Fruit fly (Drosophila melanogaster): ENCODE data around the gene Irbp18.

The Irbp18 gene

dm6 chr3L:11084557-11085231 is 13.3 kb downstream of the Irbp18 start:
- TF ChIP-seq pan (optimal IDR thresholded peaks at IDR 0.05) (no peak), CG8478 (optimal IDR thresholded peaks at IDR 0.05) (no peak), psq (optimal IDR thresholded peaks at IDR 0.05) (no peak), Dll (optimal IDR thresholded peaks at IDR 0.05) (no peak), usp (GFP tag; optimal IDR thresholded peaks at IDR 0.05) (no peak)

- TF ChIP-seq pan (optimal IDR thresholded peaks at IDR 0.05) (no peak), psq (optimal IDR thresholded peaks at IDR 0.05) (no peak), CG8478 (optimal IDR thresholded peaks at IDR 0.05) (no peak), Dll (optimal IDR thresholded peaks at IDR 0.05) (no peak), EcR (GFP tag; optimal IDR thresholded peaks at IDR 0.05) (no peak), usp (GFP tag; optimal IDR thresholded peaks at IDR 0.05) (no peak)
These were observed 14.4 kb downstream of the Irbp18 start for dm6 chr3L:11083605-11084004.

- no peak for TF ChIP-seq psq (optimal IDR thresholded peaks at IDR 0.05)
- TF ChIP-seq pan (optimal IDR thresholded peaks at IDR 0.05), result no peak
- TF ChIP-seq Dll (optimal IDR thresholded peaks at IDR 0.05), result no peak
- TF ChIP-seq usp (GFP tag; optimal IDR thresholded peaks at IDR 0.05), result no peak
- no peak for TF ChIP-seq EcR (GFP tag; optimal IDR thresholded peaks at IDR 0.05)
- no peak for TF ChIP-seq CG8478 (optimal IDR thresholded peaks at IDR 0.05)
These were observed 23.7 kb downstream of the Irbp18 start, which contains the start of the genes Pfdn2 and Noc1 for dm6 chr3L:11074043-11074853. Gene Pfdn2, minus strand, starts transcription at chr3L:11074388. Gene Noc1, plus strand, starts transcription at chr3L:11074769.

DNA sequence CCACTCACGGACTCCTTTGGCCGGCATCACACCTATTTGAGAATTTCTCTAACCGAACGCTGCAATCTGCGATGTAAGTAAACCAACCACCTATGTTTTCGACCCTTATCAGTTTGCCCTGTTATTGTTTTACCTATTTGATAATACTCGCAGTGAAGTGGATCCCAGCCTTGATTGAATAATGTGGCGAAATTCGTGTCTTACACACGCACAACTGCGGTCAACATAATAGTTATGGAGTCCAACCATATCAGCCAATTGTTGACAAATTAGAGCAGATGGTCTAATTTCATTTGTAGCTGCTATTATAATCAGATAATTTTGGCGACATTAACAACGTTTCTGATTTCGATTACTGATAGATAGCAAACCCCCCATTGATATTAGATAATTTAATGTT is 26.9 kb downstream of the Irbp18 start:
- TF ChIP-seq Dll (optimal IDR thresholded peaks at IDR 0.05), result no peak
- no peak for TF ChIP-seq CG8478 (optimal IDR thresholded peaks at IDR 0.05)
- TF ChIP-seq psq (optimal IDR thresholded peaks at IDR 0.05), result no peak
- no peak for TF ChIP-seq pan (optimal IDR thresholded peaks at IDR 0.05)
- no peak for TF ChIP-seq usp (GFP tag; optimal IDR thresholded peaks at IDR 0.05)
- no peak for TF ChIP-seq EcR (GFP tag; optimal IDR thresholded peaks at IDR 0.05)

dm6 chr3L:11070372-11070854 is 27.6 kb downstream of the Irbp18 start, which contains the start of gene Mocs1:
Gene Mocs1, plus strand, starts transcription at chr3L:11070526.
- TF ChIP-seq usp (GFP tag; optimal IDR thresholded peaks at IDR 0.05), result no peak
- no peak for TF ChIP-seq pan (optimal IDR thresholded peaks at IDR 0.05)
- no peak for TF ChIP-seq EcR (GFP tag; optimal IDR thresholded peaks at IDR 0.05)
- TF ChIP-seq Dll (optimal IDR thresholded peaks at IDR 0.05), result no peak
- no peak for TF ChIP-seq CG8478 (optimal IDR thresholded peaks at IDR 0.05)
- TF ChIP-seq psq (optimal IDR thresholded peaks at IDR 0.05), result no peak

dm6 chr3L:11069764-11070163 is 28.2 kb downstream of the Irbp18 start, which contains the start of gene CG6310:
Gene CG6310, minus strand, starts transcription at chr3L:11069864.
- TF ChIP-seq psq (optimal IDR thresholded peaks at IDR 0.05) (no peak), CG8478 (optimal IDR thresholded peaks at IDR 0.05) (no peak), Dll (optimal IDR thresholded peaks at IDR 0.05) (no peak), pan (optimal IDR thresholded peaks at IDR 0.05) (no peak), EcR (GFP tag; optimal IDR thresholded peaks at IDR 0.05) (no peak), usp (GFP tag; optimal IDR thresholded peaks at IDR 0.05) (no peak)

- TF ChIP-seq psq (optimal IDR thresholded peaks at IDR 0.05) (no peak), usp (GFP tag; optimal IDR thresholded peaks at IDR 0.05) (no peak), CG8478 (optimal IDR thresholded peaks at IDR 0.05) (no peak), pan (optimal IDR thresholded peaks at IDR 0.05) (no peak), Dll (optimal IDR thresholded peaks at IDR 0.05) (no peak), EcR (GFP tag; optimal IDR thresholded peaks at IDR 0.05) (no peak)
These were observed 32.1 kb downstream of the Irbp18 start for dm6 chr3L:11065850-11066249.

dm6 chr3L:11064689-11065088 is 33.3 kb downstream of the Irbp18 start, which contains the start of the genes CG32075, CG45101 and SuUR:
Gene CG32075, minus strand, starts transcription at chr3L:11064941.
Gene CG45101, plus strand, starts transcription at chr3L:11064991.
Gene SuUR, plus strand, starts transcription at chr3L:11064991.
- TF ChIP-seq usp (GFP tag; optimal IDR thresholded peaks at IDR 0.05) (no peak), CG8478 (optimal IDR thresholded peaks at IDR 0.05) (no peak), pan (optimal IDR thresholded peaks at IDR 0.05) (no peak), psq (optimal IDR thresholded peaks at IDR 0.05) (no peak), EcR (GFP tag; optimal IDR thresholded peaks at IDR 0.05) (no peak), Dll (optimal IDR thresholded peaks at IDR 0.05) (no peak)

- TF ChIP-seq usp (GFP tag; optimal IDR thresholded peaks at IDR 0.05), result no peak
- TF ChIP-seq CG8478 (optimal IDR thresholded peaks at IDR 0.05), result no peak
- no peak for TF ChIP-seq Dll (optimal IDR thresholded peaks at IDR 0.05)
- TF ChIP-seq EcR (GFP tag; optimal IDR thresholded peaks at IDR 0.05), result no peak
- TF ChIP-seq psq (optimal IDR thresholded peaks at IDR 0.05), result no peak
These were observed 35.5 kb downstream of the Irbp18 start, which contains the start of gene CG32069 for dm6 chr3L:11062441-11062840. Gene CG32069, minus strand, starts transcription at chr3L:11062614.

- TF ChIP-seq EcR (GFP tag; optimal IDR thresholded peaks at IDR 0.05), result no peak
- TF ChIP-seq pan (optimal IDR thresholded peaks at IDR 0.05), result peak; percentile 87
- no peak for TF ChIP-seq CG8478 (optimal IDR thresholded peaks at IDR 0.05)
These were observed 36.8 kb downstream of the Irbp18 start, which contains the start of the genes CG6321 and Blos2 for dm6 chr3L:11061200-11061599. Gene CG6321, minus strand, starts transcription at chr3L:11061224. Gene Blos2, plus strand, starts transcription at chr3L:11061571.

dm6 chr3L:11053843-11054242 is 44.1 kb downstream of the Irbp18 start, which contains the start of gene CG7888:
Gene CG7888, plus strand, starts transcription at chr3L:11054035.
- TF ChIP-seq CG8478 (optimal IDR thresholded peaks at IDR 0.05), result no peak
- TF ChIP-seq pan (optimal IDR thresholded peaks at IDR 0.05), result no peak
- TF ChIP-seq usp (GFP tag; optimal IDR thresholded peaks at IDR 0.05), result no peak
- no peak for TF ChIP-seq Dll (optimal IDR thresholded peaks at IDR 0.05)
- TF ChIP-seq EcR (GFP tag; optimal IDR thresholded peaks at IDR 0.05), result no peak
- no peak for TF ChIP-seq psq (optimal IDR thresholded peaks at IDR 0.05)

Data from whole organism.